Worm (Caenorhabditis elegans) whole organism, L4 larva: ENCODE measurements around the gene unc-47.

ENCODE experiments used
- D1046.2 ChIP-seq: fragments of 200-800 bp; sonication (Bioruptor generic); IDR thresholded peaks from 2 replicates; pipeline ENCODE4 v1.3.6; 2022; ENCODE audit warnings: missing genetic modification characterization, missing compliant biosample characterization
- F37D6.2 ChIP-seq: sonication (generic microtip); optimal IDR thresholded peaks from 2 replicates; lab custom pipeline; 2016; ENCODE audit warnings: mild to moderate bottlenecking, missing genetic modification characterization, missing compliant biosample characterization
- T20F7.1 ChIP-seq: fragments of 200-800 bp; sonication (Bioruptor generic); optimal IDR thresholded peaks from 2 replicates; lab custom pipeline; 2018; ENCODE audit warnings: mild to moderate bottlenecking, missing genetic modification characterization, missing compliant biosample characterization
- T26A8.4 ChIP-seq: fragments of 200-800 bp; sonication (Bioruptor generic); IDR thresholded peaks from 2 replicates; pipeline ENCODE4 v1.3.6; 2022; ENCODE audit warnings: missing genetic modification characterization, missing compliant biosample characterization
- Y75B8A.6 ChIP-seq: fragments of 200-800 bp; sonication (Bioruptor generic); IDR thresholded peaks from 2 replicates; pipeline ENCODE4 v1.3.6; 2022; ENCODE audit warnings: missing genetic modification reagents, missing genetic modification characterization, missing compliant biosample characterization
- ZK337.2 ChIP-seq: fragments of 200-800 bp; sonication (Bioruptor generic); IDR thresholded peaks from 2 replicates; pipeline ENCODE4 v1.3.6; 2022; ENCODE audit warnings: missing genetic modification reagents, missing genetic modification characterization, missing compliant biosample characterization
- aly-2 ChIP-seq: sonication (generic microtip); optimal IDR thresholded peaks from 2 replicates; lab custom pipeline; 2018; ENCODE audit warnings: missing biosample characterization, missing genetic modification characterization
- arid-1 ChIP-seq: fragments of 200-800 bp; sonication (Bioruptor generic); conservative IDR thresholded peaks from 2 replicates; pipeline ENCODE4 v1.3.6; 2022; ENCODE audit warnings: missing genetic modification reagents, missing genetic modification characterization, missing compliant biosample characterization
- ceh-20 ChIP-seq: fragments of 200-800 bp; sonication (Bioruptor generic); IDR thresholded peaks from 2 replicates; pipeline ENCODE4 v1.3.6; 2022; ENCODE audit warnings: missing genetic modification reagents, missing genetic modification characterization, missing compliant biosample characterization
- ceh-62 ChIP-seq: sonication (generic microtip); optimal IDR thresholded peaks from 2 replicates; lab custom pipeline; 2017; ENCODE audit warnings: missing biosample characterization, missing genetic modification characterization
- ces-1 ChIP-seq: fragments of 150-350 bp; sonication (generic microtip); optimal IDR thresholded peaks from 4 replicates; lab custom pipeline; 2014; ENCODE audit warnings: missing biosample characterization, missing genetic modification reagents, missing genetic modification characterization
- ctbp-1 ChIP-seq: fragments of 200-800 bp; sonication (Bioruptor generic); IDR thresholded peaks from 2 replicates; pipeline ENCODE4 v1.3.6; 2022; ENCODE audit warnings: missing genetic modification reagents, missing genetic modification characterization, missing compliant biosample characterization
- daf-16 ChIP-seq, 3 experiments: sonication (generic microtip); optimal IDR thresholded peaks; 2 replicates each; lab custom pipeline; 2016 to 2017; ENCODE audit warnings: missing genetic modification characterization in 3 of 3, missing genetic modification reagents in 3 of 3, mild to moderate bottlenecking in 2 of 3, missing compliant biosample characterization in 2 of 3, missing biosample characterization in 1 of 3, moderate library complexity in 1 of 3
- daf-19 ChIP-seq: fragments of 200-800 bp; sonication (Bioruptor generic); conservative IDR thresholded peaks from 2 replicates; pipeline ENCODE4 v1.3.6; 2022; ENCODE audit warnings: missing genetic modification characterization, missing compliant biosample characterization
- dpl-1 ChIP-seq: fragments of 150-350 bp; optimal IDR thresholded peaks from 2 replicates; lab custom pipeline; 2014; ENCODE audit warnings: missing biosample characterization, missing genetic modification reagents, missing genetic modification characterization
- dve-1 ChIP-seq: sonication (generic microtip); optimal IDR thresholded peaks from 2 replicates; lab custom pipeline; 2017; ENCODE audit warnings: antibody characterized with exemption, mild to moderate bottlenecking, missing genetic modification characterization, missing compliant biosample characterization; ENCODE audit not compliant: insufficient read depth
- egl-27 ChIP-seq: sonication (generic microtip); optimal IDR thresholded peaks from 3 replicates; lab custom pipeline; 2017; ENCODE audit warnings: missing biosample characterization, missing genetic modification reagents, missing genetic modification characterization
- fkh-10 ChIP-seq: fragments of 150-350 bp; optimal IDR thresholded peaks from 2 replicates; lab custom pipeline; 2014; ENCODE audit warnings: missing biosample characterization, missing genetic modification reagents, missing genetic modification characterization
- hif-1 ChIP-seq, 2 experiments: sonication (generic microtip); optimal IDR thresholded peaks; 2 replicates each; lab custom pipeline; 2016 to 2017; ENCODE audit warnings: missing compliant biosample characterization in 2 of 2, missing genetic modification characterization in 2 of 2, missing genetic modification reagents in 2 of 2, missing genotype in 2 of 2, mild to moderate bottlenecking in 1 of 2
- jun-1 ChIP-seq: fragments of 150-350 bp; optimal IDR thresholded peaks from 2 replicates; lab custom pipeline; 2014; ENCODE audit warnings: missing biosample characterization, missing genetic modification reagents, missing genetic modification characterization
- lim-7 ChIP-seq: fragments of 200-800 bp; sonication (Bioruptor generic); IDR thresholded peaks from 2 replicates; pipeline ENCODE4 v1.3.6; 2022; ENCODE audit warnings: missing genetic modification characterization, missing compliant biosample characterization
- lin-1 ChIP-seq: fragments of 200-800 bp; sonication (Bioruptor generic); IDR thresholded peaks from 2 replicates; pipeline ENCODE4 v1.3.6; 2022; ENCODE audit warnings: missing genetic modification reagents, missing genetic modification characterization, missing compliant biosample characterization
- lin-13 ChIP-seq: fragments of 150-350 bp; optimal IDR thresholded peaks from 2 replicates; lab custom pipeline; 2014; ENCODE audit warnings: missing biosample characterization, missing genetic modification reagents, missing genetic modification characterization
- madf-5 ChIP-seq, 2 experiments: fragments of 200-800 bp; sonication (Bioruptor generic); IDR thresholded peaks; 2 replicates each; pipeline ENCODE4 v1.3.6; 2022; ENCODE audit warnings: missing compliant biosample characterization in 2 of 2, missing genetic modification characterization in 2 of 2
- madf-9 ChIP-seq: fragments of 200-800 bp; sonication (Bioruptor generic); conservative IDR thresholded peaks from 2 replicates; pipeline ENCODE4 v1.3.6; 2022; ENCODE audit warnings: missing genetic modification reagents, missing genetic modification characterization, missing compliant biosample characterization
- mdl-1 ChIP-seq, 2 experiments: fragments of 150-350 bp in 1 of 2; sonication (generic microtip) in 1 of 2; optimal IDR thresholded peaks; 2 replicates each; lab custom pipeline; 2014 to 2017; ENCODE audit warnings: missing biosample characterization in 2 of 2, missing genetic modification characterization in 2 of 2
- mep-1 ChIP-seq: fragments of 150-350 bp; sonication (generic microtip); optimal IDR thresholded peaks from 3 replicates; lab custom pipeline; 2014; ENCODE audit warnings: missing biosample characterization, missing genetic modification characterization
- nhr-10 ChIP-seq: fragments of 150-350 bp; optimal IDR thresholded peaks from 2 replicates; lab custom pipeline; 2014; ENCODE audit warnings: missing biosample characterization, missing genetic modification characterization
- nhr-102 ChIP-seq: sonication (generic microtip); optimal IDR thresholded peaks from 2 replicates; lab custom pipeline; 2016; ENCODE audit warnings: mild to moderate bottlenecking, missing genetic modification characterization, moderate library complexity, missing compliant biosample characterization
- nhr-111 ChIP-seq: fragments of 200-800 bp; sonication (Bioruptor generic); optimal IDR thresholded peaks from 2 replicates; lab custom pipeline; 2018; ENCODE audit warnings: mild to moderate bottlenecking, missing genetic modification characterization, missing compliant biosample characterization
- nhr-25 ChIP-seq: sonication (generic microtip); optimal IDR thresholded peaks from 2 replicates; lab custom pipeline; 2017; ENCODE audit warnings: missing genetic modification characterization, mild to moderate bottlenecking, missing compliant biosample characterization, antibody characterized with exemption, moderate library complexity, borderline replicate concordance; ENCODE audit not compliant: insufficient read depth
- nhr-41 ChIP-seq: fragments of 200-800 bp; sonication (Bioruptor generic); IDR thresholded peaks from 2 replicates; pipeline ENCODE4 v1.3.6; 2022; ENCODE audit warnings: missing genetic modification reagents, missing genetic modification characterization, missing compliant biosample characterization
- nhr-42 ChIP-seq: fragments of 200-800 bp; sonication (Bioruptor generic); IDR thresholded peaks from 2 replicates; pipeline ENCODE4 v1.3.6; 2022; ENCODE audit warnings: missing genetic modification characterization, missing compliant biosample characterization
- nhr-76 ChIP-seq: fragments of 150-350 bp; optimal IDR thresholded peaks from 2 replicates; lab custom pipeline; 2014; ENCODE audit warnings: missing biosample characterization, missing genetic modification characterization
- pha-4 ChIP-seq, 2 experiments: fragments of 150-350 bp in 1 of 2; fragments of 200-800 bp in 1 of 2; sonication (Bioruptor generic) in 1 of 2; IDR thresholded peaks in 1 of 2; optimal IDR thresholded peaks in 1 of 2; 2 replicates each; pipeline versions ENCODE4 v1.3.6 to Lab custom; 2014 to 2022; ENCODE audit warnings: missing genetic modification characterization in 2 of 2, missing genetic modification reagents in 2 of 2, missing biosample characterization in 1 of 2, missing compliant biosample characterization in 1 of 2
- pqm-1 ChIP-seq: sonication (generic microtip); optimal IDR thresholded peaks from 2 replicates; lab custom pipeline; 2017; ENCODE audit warnings: missing biosample characterization, missing genetic modification characterization
- saeg-2 ChIP-seq: fragments of 200-800 bp; sonication (Bioruptor generic); IDR thresholded peaks from 2 replicates; pipeline ENCODE4 v1.3.6; 2022; ENCODE audit warnings: missing genetic modification reagents, missing genetic modification characterization, missing compliant biosample characterization
- sdz-12 ChIP-seq: fragments of 200-800 bp; sonication (Bioruptor generic); optimal IDR thresholded peaks from 2 replicates; lab custom pipeline; 2018; ENCODE audit warnings: mild to moderate bottlenecking, missing genetic modification characterization, missing compliant biosample characterization
- snpc-1.2 ChIP-seq: fragments of 200-800 bp; sonication (Bioruptor generic); IDR thresholded peaks from 2 replicates; pipeline ENCODE4 v1.3.6; 2022; ENCODE audit warnings: missing genetic modification reagents, missing genetic modification characterization, missing compliant biosample characterization
- snpc-4 ChIP-seq: fragments of 150-350 bp; optimal IDR thresholded peaks from 2 replicates; lab custom pipeline; 2014; ENCODE audit warnings: missing biosample characterization, missing genetic modification characterization
- spr-1 ChIP-seq: sonication (generic microtip); optimal IDR thresholded peaks from 2 replicates; lab custom pipeline; 2016; ENCODE audit warnings: mild to moderate bottlenecking, missing genetic modification characterization, missing compliant biosample characterization
- spr-3 ChIP-seq: fragments of 200-800 bp; sonication (Bioruptor generic); optimal IDR thresholded peaks from 2 replicates; lab custom pipeline; 2018; ENCODE audit warnings: mild to moderate bottlenecking, missing genetic modification characterization, missing compliant biosample characterization
- tag-97 ChIP-seq: fragments of 200-800 bp; sonication (Bioruptor generic); IDR thresholded peaks from 2 replicates; pipeline ENCODE4 v1.3.6; 2022; ENCODE audit warnings: missing genetic modification characterization, missing compliant biosample characterization
- tra-1 ChIP-seq: fragments of 200-800 bp; sonication (Bioruptor generic); IDR thresholded peaks from 2 replicates; pipeline ENCODE4 v1.3.6; 2022; ENCODE audit warnings: missing genetic modification reagents, missing genetic modification characterization, missing compliant biosample characterization
- unc-39 ChIP-seq: sonication (generic microtip); optimal IDR thresholded peaks from 2 replicates; lab custom pipeline; 2017; ENCODE audit warnings: missing biosample characterization, missing genetic modification characterization
- unc-62 ChIP-seq, 3 experiments: fragments of 150-350 bp in 1 of 3; sonication (generic microtip); optimal IDR thresholded peaks in 2 of 3; peaks in 1 of 3; 1 replicate in 1 of 3; 2 replicates in 2 of 3; lab custom pipeline; 2014 to 2017; ENCODE audit warnings: missing biosample characterization in 3 of 3, missing genetic modification characterization in 3 of 3, missing genetic modification reagents in 3 of 3, missing genotype in 1 of 3
- zfp-3 ChIP-seq: fragments of 200-800 bp; sonication (Bioruptor generic); conservative IDR thresholded peaks from 2 replicates; pipeline ENCODE4 v1.3.6; 2022; ENCODE audit warnings: missing genetic modification reagents, missing genetic modification characterization, missing compliant biosample characterization
- ztf-11 ChIP-seq: fragments of 150-350 bp; optimal IDR thresholded peaks from 2 replicates; lab custom pipeline; 2014; ENCODE audit warnings: missing biosample characterization, missing genetic modification characterization

Gene unc-47

ce11 chrIII:10214540-10214979 lies 28.5 kb upstream of the unc-47 start (continued):
- TF ChIP-seq nhr-10 (tag; lab: Kevin White, UChicago) (peak; percentile 85), dve-1 (tag; lab: Kevin White, UChicago) (peak; percentile 87), T26A8.4 (GFP tag; lab: Robert Waterston, UW) (peak; percentile 91), nhr-111 (GFP tag; lab: Kevin White, UChicago) (no peak), ceh-20 (GFP tag; lab: Robert Waterston, UW) (peak; percentile 58; the same call in 1 of the 2 replicates), Y75B8A.6 (GFP tag; lab: Robert Waterston, UW) (peak; percentile 93), nhr-41 (GFP tag; lab: Robert Waterston, UW) (0 out of 2 replicates have a peak, but pooled peaks have one; percentile 19), nhr-42 (peak; percentile 71; the same call in 1 of the 2 replicates), zfp-3 (GFP tag; lab: Robert Waterston, UW) (peak; percentile 99), sdz-12 (GFP tag; lab: Kevin White, UChicago) (peak; percentile 86), arid-1 (GFP tag; lab: Robert Waterston, UW) (peak; percentile 70), ces-1 (GFP tag; lab: Kevin White, UChicago) (no peak), nhr-102 (peak; percentile 79), nhr-25 (peak; percentile 69), lin-1 (peak; percentile 61; the same call in 1 of the 2 replicates), D1046.2 (peak; percentile 81; the same call in 1 of the 2 replicates), hif-1 (tag; optimal IDR thresholded peaks at IDR 0.05; lab: Kevin White, UChicago) (peak in 1 of 2 experiments; percentile 21), fkh-10 (GFP tag; lab: Kevin White, UChicago) (no peak), tag-97 (GFP tag; lab: Robert Waterston, UW) (no peak), madf-9 (GFP tag; lab: Robert Waterston, UW) (peak; percentile 79), snpc-1.2 (GFP tag; lab: Robert Waterston, UW) (0 out of 2 replicates have a peak, but pooled peaks have one; percentile 58), unc-62 (GFP tag; optimal IDR thresholded peaks at IDR 0.05 in 1 of 2; lab: Kevin White, UChicago) (no peak), unc-62 (tag; optimal IDR thresholded peaks at IDR 0.05; lab: Kevin White, UChicago) (no peak), lim-7 (0 out of 2 replicates have a peak, but pooled peaks have one; percentile 32), F37D6.2 (tag; lab: Kevin White, UChicago) (no peak), pha-4 (GFP tag; IDR thresholded peaks at IDR 0.05; lab: Robert Waterston, UW) (peak; percentile 83), pha-4 (tag; optimal IDR thresholded peaks at IDR 0.05; lab: Kevin White, UChicago) (no peak), aly-2 (tag; lab: Kevin White, UChicago) (no peak), jun-1 (peak; percentile 49), spr-3 (GFP tag; lab: Kevin White, UChicago) (peak; percentile 80), ZK337.2 (0 out of 2 replicates have a peak, but pooled peaks have one; percentile 25), nhr-76 (tag; lab: Kevin White, UChicago) (no peak), mep-1 (tag; lab: Kevin White, UChicago) (peak; percentile 87), T20F7.1 (GFP tag; lab: Kevin White, UChicago) (no peak), egl-27 (tag; lab: Kevin White, UChicago) (no peak), madf-5 (GFP tag; IDR thresholded peaks at IDR 0.05; lab: Robert Waterston, UW) (no peak; a peak in 1 of 4 replicates), snpc-4 (tag; lab: Kevin White, UChicago) (no peak), lin-13 (GFP tag; lab: Kevin White, UChicago) (peak; percentile 43), mdl-1 (tag; optimal IDR thresholded peaks at IDR 0.05; lab: Kevin White, UChicago) (no peak), tra-1 (GFP tag; lab: Robert Waterston, UW) (peak; percentile 50), unc-39 (no peak), ztf-11 (no peak), daf-19 (GFP tag; lab: Robert Waterston, UW) (no peak), dpl-1 (no peak), spr-1 (tag; lab: Kevin White, UChicago) (peak; percentile 56), daf-16 (GFP tag; optimal IDR thresholded peaks at IDR 0.05; lab: Kevin White, UChicago) (peak; percentile 40 to 51), daf-16 (tag; optimal IDR thresholded peaks at IDR 0.05; lab: Kevin White, UChicago) (peak; percentile 69), saeg-2 (GFP tag; lab: Robert Waterston, UW) (0 out of 2 replicates have a peak, but pooled peaks have one; percentile 43), ctbp-1 (0 out of 2 replicates have a peak, but pooled peaks have one; percentile 56), pqm-1 (tag; lab: Kevin White, UChicago) (no peak), ceh-62 (tag; lab: Kevin White, UChicago) (no peak)
